Fruit fly (Drosophila melanogaster) whole organism, wandering third instar larva: ENCODE measurements around the gene CG11815.

Experiments used
- Abd-B ChIP-seq: fragments of >200 bp; optimal IDR thresholded peaks from 2 replicates; lab custom pipeline; 2017; ENCODE audit warnings: missing biosample characterization, missing genetic modification characterization
- CG32264 ChIP-seq: fragments of 200-800 bp; sonication (Bioruptor generic); optimal IDR thresholded peaks from 2 replicates; lab custom pipeline; 2016; ENCODE audit warnings: missing biosample characterization, missing genetic modification characterization
- CG9705 ChIP-seq: fragments of 200-800 bp; sonication (Bioruptor generic); optimal IDR thresholded peaks from 2 replicates; lab custom pipeline; 2018; ENCODE audit warnings: missing biosample characterization, mild to moderate bottlenecking, missing genetic modification characterization
- CrebA ChIP-seq: fragments of 200-800 bp; sonication (Bioruptor generic); optimal IDR thresholded peaks from 2 replicates; lab custom pipeline; 2016; ENCODE audit warnings: missing biosample characterization, mild to moderate bottlenecking, missing genetic modification characterization, borderline replicate concordance
- Dfd ChIP-seq: fragments of >200 bp; optimal IDR thresholded peaks from 2 replicates; lab custom pipeline; 2017; ENCODE audit warnings: missing biosample characterization, missing genetic modification characterization
- Dif ChIP-seq: fragments of 200-275, 200-300 bp; sonication (Bioruptor generic); optimal IDR thresholded peaks from 2 replicates; lab custom pipeline; 2018; ENCODE audit warnings: missing biosample characterization, missing genetic modification characterization; ENCODE audit not compliant: partially characterized antibody
- GATAd ChIP-seq: sonication (Bioruptor generic); optimal IDR thresholded peaks from 2 replicates; lab custom pipeline; 2016; ENCODE audit warnings: missing biosample characterization, missing genetic modification characterization
- HLH106 ChIP-seq: fragments of 200-800 bp; optimal IDR thresholded peaks from 3 replicates; lab custom pipeline; 2019; ENCODE audit warnings: missing biosample characterization, mild to moderate bottlenecking, missing genetic modification characterization, moderate library complexity
- Hnf4 ChIP-seq: fragments of 200-800 bp; sonication (Bioruptor generic); optimal IDR thresholded peaks from 2 replicates; lab custom pipeline; 2016; ENCODE audit warnings: missing biosample characterization, mild to moderate bottlenecking, missing genetic modification characterization
- Hr78 ChIP-seq: fragments of >200 bp; optimal IDR thresholded peaks from 2 replicates; lab custom pipeline; 2017; ENCODE audit warnings: missing biosample characterization, missing genetic modification characterization
- Hr83 ChIP-seq: fragments of 200-300 bp; sonication (Bioruptor generic); optimal IDR thresholded peaks from 2 replicates; lab custom pipeline; 2016; ENCODE audit warnings: missing biosample characterization, mild to moderate bottlenecking, missing genetic modification characterization, moderate library complexity; ENCODE audit not compliant: poor library complexity, severe bottlenecking
- Jra ChIP-seq: sonication (Bioruptor generic); optimal IDR thresholded peaks from 2 replicates; lab custom pipeline; 2016; ENCODE audit warnings: missing biosample characterization, missing genetic modification characterization
- Mio ChIP-seq: sonication (Bioruptor generic); optimal IDR thresholded peaks from 2 replicates; lab custom pipeline; 2016; ENCODE audit warnings: missing biosample characterization, missing genetic modification characterization
- Myc ChIP-seq: fragments of >200 bp; optimal IDR thresholded peaks from 2 replicates; lab custom pipeline; 2017
- N ChIP-seq: fragments of >200 bp; optimal IDR thresholded peaks from 2 replicates; lab custom pipeline; 2018; ENCODE audit warnings: missing biosample characterization, missing external identifiers, missing genetic modification characterization
- OdsH ChIP-seq: fragments of 200-800 bp; sonication (Bioruptor generic); optimal IDR thresholded peaks from 2 replicates; lab custom pipeline; 2016; ENCODE audit warnings: missing biosample characterization, mild to moderate bottlenecking, missing genetic modification characterization
- Rel ChIP-seq, 2 experiments: fragments of 200-800 bp; sonication (Bioruptor generic) in 1 of 2; optimal IDR thresholded peaks; 2 replicates in 1 of 2; 3 replicates in 1 of 2; lab custom pipeline; 2016 to 2019; ENCODE audit warnings: mild to moderate bottlenecking in 2 of 2, missing biosample characterization in 2 of 2, missing genetic modification characterization in 2 of 2, moderate library complexity in 1 of 2
- Sp1 ChIP-seq: fragments of 200-800 bp; sonication (Bioruptor generic); optimal IDR thresholded peaks from 3 replicates; lab custom pipeline; 2019; ENCODE audit warnings: missing biosample characterization, mild to moderate bottlenecking, missing genetic modification characterization, moderate library complexity
- Vsx2 ChIP-seq: fragments of 200-300, 225-300 bp; sonication (Bioruptor generic); optimal IDR thresholded peaks from 2 replicates; lab custom pipeline; 2018; ENCODE audit warnings: missing biosample characterization, missing genetic modification characterization; ENCODE audit not compliant: partially characterized antibody
- br ChIP-seq: fragments of 200-800 bp; sonication (Bioruptor generic); optimal IDR thresholded peaks from 2 replicates; lab custom pipeline; 2016; ENCODE audit warnings: missing biosample characterization, missing genetic modification characterization
- brk ChIP-seq: fragments of 200-800 bp; sonication (Bioruptor generic); optimal IDR thresholded peaks from 2 replicates; lab custom pipeline; 2016; ENCODE audit warnings: missing biosample characterization, mild to moderate bottlenecking, missing genetic modification characterization
- dl ChIP-seq, 2 experiments: fragments of 175-275, 200-275 bp in 1 of 2; fragments of 200-275 bp in 1 of 2; sonication (Bioruptor generic); optimal IDR thresholded peaks; lab custom pipeline; 2018; ENCODE audit warnings: mild to moderate bottlenecking in 2 of 2, missing biosample characterization in 2 of 2, missing genetic modification characterization in 2 of 2, moderate library complexity in 2 of 2; ENCODE audit not compliant: partially characterized antibody in 2 of 2, insufficient read depth in 1 of 2
- dsf ChIP-seq: sonication (Bioruptor generic); optimal IDR thresholded peaks from 2 replicates; lab custom pipeline; 2016; ENCODE audit warnings: missing biosample characterization, missing genetic modification characterization, borderline replicate concordance
- ey ChIP-seq: fragments of 200-800 bp; sonication (Bioruptor generic); optimal IDR thresholded peaks from 2 replicates; lab custom pipeline; 2016; ENCODE audit warnings: missing biosample characterization, missing genetic modification characterization
- foxo ChIP-seq, 2 experiments: fragments of 200-800 bp; sonication (Bioruptor generic); optimal IDR thresholded peaks; 2 replicates in 1 of 2; 3 replicates in 1 of 2; lab custom pipeline; 2016 to 2017; ENCODE audit warnings: missing biosample characterization in 2 of 2, missing genetic modification characterization in 2 of 2
- fru ChIP-seq: fragments of 200-800 bp; sonication (Bioruptor generic); optimal IDR thresholded peaks from 3 replicates; lab custom pipeline; 2016; ENCODE audit warnings: missing biosample characterization, mild to moderate bottlenecking, missing genetic modification characterization
- h ChIP-seq: fragments of 200-800 bp; sonication (Bioruptor generic); optimal IDR thresholded peaks from 3 replicates; lab custom pipeline; 2016; ENCODE audit warnings: missing biosample characterization, mild to moderate bottlenecking, missing genetic modification characterization
- jim ChIP-seq: fragments of 175-275, 200-325 bp; sonication (Bioruptor generic); optimal IDR thresholded peaks from 2 replicates; lab custom pipeline; 2016; ENCODE audit warnings: missing biosample characterization, mild to moderate bottlenecking, missing genetic modification characterization
- lola ChIP-seq: fragments of >200 bp; optimal IDR thresholded peaks from 2 replicates; lab custom pipeline; 2017; ENCODE audit warnings: missing biosample characterization, missing genetic modification characterization
- pan ChIP-seq: fragments of >200 bp; optimal IDR thresholded peaks from 2 replicates; lab custom pipeline; 2017
- psq ChIP-seq: fragments of 200-800 bp; sonication (Bioruptor generic); optimal IDR thresholded peaks from 3 replicates; lab custom pipeline; 2017; ENCODE audit warnings: missing biosample characterization, mild to moderate bottlenecking, missing genetic modification characterization, moderate library complexity
- rgr ChIP-seq: fragments of 200-800 bp; sonication (Bioruptor generic); optimal IDR thresholded peaks from 3 replicates; lab custom pipeline; 2016; ENCODE audit warnings: missing biosample characterization, mild to moderate bottlenecking, missing genetic modification characterization
- sage ChIP-seq: fragments of 200-800 bp; sonication (Bioruptor generic); optimal IDR thresholded peaks from 2 replicates; lab custom pipeline; 2016; ENCODE audit warnings: missing biosample characterization, mild to moderate bottlenecking, missing genetic modification characterization
- sv ChIP-seq: fragments of 200-800 bp; sonication (Bioruptor generic); optimal IDR thresholded peaks from 3 replicates; lab custom pipeline; 2016; ENCODE audit warnings: missing biosample characterization, missing genetic modification characterization
- tai ChIP-seq: sonication (Bioruptor generic); optimal IDR thresholded peaks from 2 replicates; lab custom pipeline; 2016; ENCODE audit warnings: missing biosample characterization, missing genetic modification characterization
- usp ChIP-seq: fragments of >200 bp; optimal IDR thresholded peaks from 2 replicates; lab custom pipeline; 2017; ENCODE audit warnings: missing biosample characterization, missing genetic modification characterization
- woc ChIP-seq: sonication (Bioruptor generic); optimal IDR thresholded peaks from 2 replicates; lab custom pipeline; 2016; ENCODE audit warnings: missing biosample characterization, mild to moderate bottlenecking, missing genetic modification characterization

CG11815 gene

DNA sequence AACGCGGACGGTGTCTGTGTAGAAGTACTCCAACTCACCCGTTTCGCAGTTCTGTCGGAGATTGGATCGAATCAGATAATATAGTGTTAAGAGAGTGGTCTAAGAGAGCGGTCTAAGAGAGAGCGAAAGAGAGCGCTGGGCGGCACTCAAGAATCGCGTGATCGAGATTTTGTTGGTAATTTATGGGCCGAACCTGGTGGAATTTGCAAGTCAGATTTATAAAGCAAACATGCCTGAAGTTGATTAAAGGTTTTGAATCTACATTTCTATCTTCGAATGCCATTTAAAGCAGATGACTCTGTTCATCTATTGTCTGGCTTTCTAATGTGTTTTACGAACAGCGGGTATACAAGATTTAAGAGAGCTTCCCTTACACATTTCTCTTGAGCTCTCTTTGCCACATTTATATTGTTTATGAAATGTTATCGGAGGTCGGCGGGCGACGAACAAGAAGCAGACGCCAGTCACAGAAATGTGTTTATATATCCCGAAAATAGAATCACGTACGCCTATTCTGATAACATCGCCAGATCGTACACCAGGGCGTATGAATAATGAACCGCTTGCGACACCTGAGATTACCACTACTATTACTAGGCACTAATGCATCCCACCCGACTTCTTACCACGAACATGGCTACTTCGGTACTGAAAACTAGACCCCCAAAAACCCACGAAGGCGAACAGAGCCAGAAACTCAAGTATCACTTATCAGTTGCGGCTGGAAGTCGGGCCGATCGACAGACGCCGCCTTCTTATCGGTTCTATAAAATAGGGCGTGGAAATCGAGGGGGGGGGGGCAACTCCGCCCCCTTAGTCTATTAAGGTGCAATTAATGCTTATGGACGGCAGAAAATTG is 3.3 kb downstream of the CG11815 start:
- TF ChIP-seq rgr (peak; percentile 44), Dfd (no peak), Sp1 (GFP tag; lab: Kevin White, UChicago) (peak; percentile 12), Mio (GFP tag; lab: Kevin White, UChicago) (no peak), Hr83 (GFP tag; lab: Kevin White, UChicago) (peak; percentile 19), brk (no peak), dsf (GFP tag; lab: Kevin White, UChicago) (no peak), usp (GFP tag; lab: Kevin White, UChicago) (no peak), br (GFP tag; lab: Kevin White, UChicago) (peak; percentile 84), Dif (GFP tag; lab: Kevin White, UChicago) (peak; percentile 40), foxo (GFP tag; optimal IDR thresholded peaks at IDR 0.05; lab: Kevin White, UChicago) (no peak), HLH106 (tag; lab: Kevin White, UChicago) (peak; percentile 13), h (GFP tag; lab: Kevin White, UChicago) (peak; percentile 43), tai (GFP tag; lab: Kevin White, UChicago) (no peak), Rel (GFP tag; optimal IDR thresholded peaks at IDR 0.05; lab: Kevin White, UChicago) (no peak), Rel (tag; optimal IDR thresholded peaks at IDR 0.05; lab: Kevin White, UChicago) (peak; percentile 82)
- TF ChIP-seq, all 38 proteins: peak for 8

DNA sequence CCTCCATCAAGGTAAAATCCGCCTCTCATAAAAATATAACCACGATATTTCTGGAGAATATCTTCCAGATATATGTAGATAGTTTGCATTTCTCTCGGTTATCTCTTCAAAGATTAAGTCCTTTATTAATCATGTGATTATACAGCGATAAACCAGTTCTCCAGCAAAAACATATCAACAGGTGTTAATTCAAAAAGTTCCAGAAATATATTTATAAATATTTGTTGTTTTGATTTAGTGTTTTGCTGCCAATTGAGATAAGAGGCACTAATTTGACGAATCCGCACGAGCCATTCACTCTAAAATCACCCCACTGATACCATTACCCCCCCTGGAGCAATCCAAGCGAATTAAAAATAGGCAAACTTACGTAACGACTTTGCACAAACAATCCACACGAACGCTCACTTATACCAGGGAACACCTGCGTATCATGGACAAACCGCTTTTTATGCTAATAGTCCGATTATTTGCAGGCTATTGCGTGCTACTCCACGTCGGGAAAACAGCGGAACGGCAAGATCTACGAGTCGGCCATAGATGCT is 6.3 kb downstream of the CG11815 start:
- TF ChIP-seq ey (GFP tag; lab: Kevin White, UChicago), result no peak
- no peak for TF ChIP-seq h (GFP tag; lab: Kevin White, UChicago)

DNA sequence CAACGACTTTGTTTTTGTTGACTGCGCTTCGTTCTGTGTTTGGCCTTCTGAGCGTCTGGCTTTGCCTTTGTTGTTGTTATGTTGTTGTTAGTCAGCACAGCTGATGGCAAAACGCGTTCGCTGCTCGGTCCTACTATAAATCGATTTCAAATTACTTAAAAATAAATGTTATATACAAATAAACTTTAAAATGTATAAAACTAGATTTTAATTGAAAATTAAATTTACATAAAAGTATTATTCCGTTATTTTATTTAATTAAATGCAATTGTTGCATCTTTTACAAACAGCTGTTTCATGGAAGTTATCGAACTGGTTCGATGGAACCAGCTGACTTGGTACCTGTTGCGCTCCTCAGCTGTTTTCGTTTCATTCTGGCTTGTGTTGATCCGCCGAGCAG is 6.9 kb downstream of the CG11815 start, which contains the start of gene mv:
mv (minus strand) TSS at position 80 of the 400 bp plus-strand sequence.
- TF ChIP-seq sage (GFP tag; lab: Kevin White, UChicago) (peak; percentile 53), Hr83 (GFP tag; lab: Kevin White, UChicago) (no peak), h (GFP tag; lab: Kevin White, UChicago) (no peak), foxo (GFP tag; optimal IDR thresholded peaks at IDR 0.05; lab: Kevin White, UChicago) (no peak)
- TF ChIP-seq, all 38 proteins: peak for 1

DNA sequence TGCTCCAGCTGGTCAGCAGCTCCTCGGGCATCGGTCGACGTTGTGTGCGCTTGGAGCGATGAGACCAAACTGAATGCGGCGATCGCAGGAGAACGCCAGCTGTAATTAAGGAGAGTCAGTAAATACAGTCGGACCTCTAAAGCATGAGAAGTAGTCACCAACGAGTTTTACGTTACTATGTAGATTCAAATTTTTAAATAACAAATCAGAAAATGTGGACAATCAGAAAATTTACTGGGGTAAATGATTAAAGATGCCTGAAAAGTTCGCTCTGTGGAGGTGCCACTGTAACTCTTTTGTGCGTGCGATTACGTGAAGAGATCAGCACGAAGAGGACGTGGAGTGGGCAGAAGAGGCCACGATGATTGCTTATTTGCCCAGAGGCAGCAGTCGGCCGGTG is 8.0 kb downstream of the CG11815 start, which contains the start of gene SCOT:
SCOT (plus strand) TSS at position 180 of the 400 bp plus-strand sequence.
- no peak for TF ChIP-seq Vsx2
- peak; percentile 20 for TF ChIP-seq GATAd (GFP tag; lab: Kevin White, UChicago)
- peak; percentile 87 for TF ChIP-seq rgr
- peak; percentile 53 for TF ChIP-seq sv
- TF ChIP-seq Hr83 (GFP tag; lab: Kevin White, UChicago), result no peak
- TF ChIP-seq Sp1 (GFP tag; lab: Kevin White, UChicago), result no peak
- peak; percentile 89 for TF ChIP-seq ey (GFP tag; lab: Kevin White, UChicago)
- no peak for TF ChIP-seq sage (GFP tag; lab: Kevin White, UChicago)
- no peak for TF ChIP-seq Hr78 (GFP tag; lab: Kevin White, UChicago)
- TF ChIP-seq Mio (GFP tag; lab: Kevin White, UChicago), result no peak
- TF ChIP-seq HLH106 (tag; lab: Kevin White, UChicago), result peak; percentile 76
- no peak for TF ChIP-seq woc (GFP tag; lab: Kevin White, UChicago)
- no peak for TF ChIP-seq brk
- TF ChIP-seq Myc, result no peak
- no peak for TF ChIP-seq lola (GFP tag; lab: Kevin White, UChicago)
- TF ChIP-seq Jra (GFP tag; lab: Kevin White, UChicago), result no peak
- no peak for TF ChIP-seq CG9705 (GFP tag; lab: Kevin White, UChicago)
- TF ChIP-seq dsf (GFP tag; lab: Kevin White, UChicago), result no peak
- no peak for TF ChIP-seq Abd-B (GFP tag; lab: Kevin White, UChicago)
- no peak for TF ChIP-seq h (GFP tag; lab: Kevin White, UChicago)
- no peak for TF ChIP-seq dl (GFP tag; optimal IDR thresholded peaks at IDR 0.05; lab: Kevin White, UChicago; ENCODE audit: insufficient read depth in 1 of 2, partially characterized antibody in 2 of 2)
- no peak for TF ChIP-seq usp (GFP tag; lab: Kevin White, UChicago)
- no peak for TF ChIP-seq tai (GFP tag; lab: Kevin White, UChicago)
- peak; percentile 73 for TF ChIP-seq psq (GFP tag; lab: Kevin White, UChicago)
- no peak for TF ChIP-seq Hnf4 (GFP tag; lab: Kevin White, UChicago)
- peak; percentile 85 for TF ChIP-seq OdsH (GFP tag; lab: Kevin White, UChicago)
- no peak for TF ChIP-seq CG32264 (GFP tag; lab: Kevin White, UChicago)
- no peak for TF ChIP-seq Dfd
- TF ChIP-seq br (GFP tag; lab: Kevin White, UChicago), result peak; percentile 83
- TF ChIP-seq N (GFP tag; lab: Kevin White, UChicago), result no peak
- no peak for TF ChIP-seq Dif (GFP tag; lab: Kevin White, UChicago)
- TF ChIP-seq fru, result peak; percentile 80
- no peak for TF ChIP-seq pan (lab: Kevin White, UChicago)
- TF ChIP-seq jim (GFP tag; lab: Kevin White, UChicago), result no peak
- TF ChIP-seq Rel (GFP tag; optimal IDR thresholded peaks at IDR 0.05; lab: Kevin White, UChicago), result no peak
- no peak for TF ChIP-seq Rel (tag; optimal IDR thresholded peaks at IDR 0.05; lab: Kevin White, UChicago)
- peak; percentile 30 to 87 for TF ChIP-seq foxo (GFP tag; optimal IDR thresholded peaks at IDR 0.05; lab: Kevin White, UChicago)
- no peak for TF ChIP-seq CrebA
